Worm (Caenorhabditis elegans) whole organism, dauer: ENCODE measurements around the gene pmk-2.

Experiments
- unc-62 ChIP-seq: sonication (generic microtip); optimal IDR thresholded peaks from 2 replicates; lab custom pipeline; 2017; ENCODE audit warnings: missing biosample characterization, missing genetic modification reagents, missing genetic modification characterization

Gene pmk-2

DNA sequence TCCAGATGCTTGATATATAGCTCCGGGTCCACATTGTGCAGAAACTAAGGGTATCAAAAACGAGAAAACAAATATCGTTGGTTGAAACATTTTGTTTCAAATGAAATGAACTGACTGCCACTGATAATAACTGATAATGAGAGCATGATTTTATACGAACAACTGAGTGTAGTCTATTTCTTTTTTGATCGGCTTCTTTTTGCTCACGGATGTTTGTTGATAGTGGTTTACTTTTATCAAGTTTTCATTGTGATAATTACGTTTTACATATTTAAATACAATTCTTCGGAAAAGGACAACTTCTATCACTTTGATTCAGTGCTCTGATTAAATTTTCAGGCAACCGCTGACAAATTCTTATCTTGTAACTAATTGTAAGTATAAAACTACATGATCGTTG is 20.4 kb downstream of the pmk-2 start, which contains the start of gene clec-51:
Gene clec-51, minus strand, starts transcription at position 114 of the 400 bp plus-strand sequence.
- no peak for TF ChIP-seq unc-62 (GFP tag; lab: Kevin White, UChicago)

ce11 chrIV:8164515-8164914 is 21.2 kb downstream of the pmk-2 start:
- no peak for TF ChIP-seq unc-62 (GFP tag; lab: Kevin White, UChicago)

ce11 chrIV:8165950-8166349 is 22.6 kb downstream of the pmk-2 start, which contains the start of gene B0218.7:
Gene B0218.7 (minus strand): TSS chrIV:8166050.
- TF ChIP-seq unc-62 (GFP tag; lab: Kevin White, UChicago), result no peak

ce11 chrIV:8168660-8169059 is 25.4 kb downstream of the pmk-2 start, which contains the start of gene clec-52:
Gene clec-52 (minus strand): TSS chrIV:8168760.
- no peak for TF ChIP-seq unc-62 (GFP tag; lab: Kevin White, UChicago)

- no peak for TF ChIP-seq unc-62 (GFP tag; lab: Kevin White, UChicago)
Measured at ce11 chrIV:8169674-8170073, 26.4 kb downstream of the pmk-2 start, which contains the start of gene C07G1.15. Gene C07G1.15 (plus strand): TSS chrIV:8169974.

DNA sequence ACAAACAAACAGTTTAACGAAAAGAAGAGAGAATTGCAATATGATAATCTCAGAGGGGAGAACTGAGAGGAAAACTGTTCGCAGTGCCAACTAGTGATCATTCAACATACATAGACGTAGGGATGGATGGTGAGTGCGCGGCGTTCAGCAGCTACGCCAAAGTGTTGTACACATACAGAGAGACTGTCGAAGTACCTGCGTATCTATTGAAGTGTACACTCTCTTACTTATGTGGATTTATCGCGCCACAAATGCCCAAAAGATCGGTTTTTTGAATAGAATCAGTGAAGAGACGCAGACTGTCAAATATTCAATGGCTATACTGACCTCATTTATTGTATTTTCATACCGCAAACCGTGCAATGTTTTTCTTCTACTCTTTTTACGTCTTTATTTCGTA is 27.0 kb downstream of the pmk-2 start:
- TF ChIP-seq unc-62 (GFP tag; lab: Kevin White, UChicago), result no peak

DNA sequence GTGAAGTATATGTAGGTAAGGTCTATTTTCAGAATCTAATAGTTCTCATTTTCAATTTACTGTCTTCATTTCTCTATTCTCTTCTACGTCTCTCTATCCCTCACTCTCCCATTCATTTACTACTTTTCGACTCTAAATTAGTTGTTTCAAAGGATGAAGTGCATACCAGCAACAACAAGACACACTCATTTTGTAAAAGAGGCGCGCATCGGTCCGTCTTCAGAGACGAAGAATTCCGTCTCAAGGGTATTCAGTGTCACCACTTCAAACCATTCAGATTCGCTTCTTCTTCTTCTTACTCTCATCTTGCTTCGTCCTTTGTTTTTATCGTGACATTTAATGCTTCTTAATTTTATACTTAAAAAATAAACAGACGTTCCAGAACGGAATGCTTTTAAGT is 28.1 kb downstream of the pmk-2 start:
- no peak for TF ChIP-seq unc-62 (GFP tag; lab: Kevin White, UChicago)

DNA sequence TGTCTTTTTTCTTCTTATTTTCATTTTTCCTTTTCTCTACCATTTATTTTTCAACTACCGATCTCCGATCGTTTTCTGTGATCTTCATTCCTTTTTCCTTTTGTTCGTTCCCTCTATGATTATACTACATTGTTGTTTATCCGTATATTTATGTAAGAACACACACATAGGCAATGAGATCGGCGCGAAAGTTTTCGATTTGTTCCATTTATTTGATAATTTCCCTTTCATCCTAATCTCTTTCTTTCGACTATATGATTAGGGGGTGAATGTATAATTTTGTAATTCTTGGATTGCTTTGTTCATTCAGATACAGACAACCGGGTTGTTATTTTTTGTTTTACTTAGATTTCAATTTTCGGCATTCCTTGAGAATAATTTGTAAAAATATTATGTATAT is 30.3 kb downstream of the pmk-2 start:
- TF ChIP-seq unc-62 (GFP tag; lab: Kevin White, UChicago), result no peak

- no peak for TF ChIP-seq unc-62 (GFP tag; lab: Kevin White, UChicago)
Measured at ce11 chrIV:8174792-8175191, 31.5 kb downstream of the pmk-2 start.

DNA sequence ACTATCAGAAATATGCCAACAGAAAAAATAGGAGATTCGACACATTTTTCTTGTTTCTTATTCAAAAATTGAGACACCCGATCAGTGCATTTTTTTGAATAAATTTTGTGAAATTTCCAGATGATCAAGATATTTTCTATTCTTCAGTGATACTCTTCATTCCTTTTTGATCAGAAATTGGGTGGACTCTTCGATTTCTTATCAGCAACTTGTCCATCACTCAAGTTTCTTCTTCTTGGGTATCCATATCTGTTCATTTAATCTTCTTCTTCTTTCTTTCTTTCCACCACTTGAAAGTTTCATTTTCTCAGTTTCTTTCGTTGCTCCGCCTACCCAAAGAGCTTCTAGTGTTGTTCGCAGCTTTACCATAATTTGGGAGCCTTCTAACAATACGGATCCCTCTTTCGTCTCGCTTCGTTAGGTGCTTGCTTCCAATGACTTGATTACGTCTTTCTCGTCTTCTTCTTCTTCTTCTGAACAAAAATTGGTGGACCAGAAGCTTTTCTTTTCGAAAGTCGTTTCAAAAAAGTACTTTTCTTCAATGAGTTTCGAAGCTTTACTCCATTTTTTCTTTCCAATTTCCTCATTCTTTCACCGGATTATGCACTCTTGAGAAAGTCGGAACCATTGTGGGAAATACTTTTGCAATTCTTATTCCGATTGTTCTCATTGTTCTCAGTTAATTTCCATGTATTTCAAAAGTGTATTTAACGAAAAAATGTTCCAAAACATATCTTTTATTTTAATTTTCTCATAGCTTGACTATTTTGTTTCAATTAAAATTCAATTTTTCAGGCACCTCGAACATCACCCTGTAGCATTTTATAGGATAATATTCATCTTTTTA is 32.6 kb downstream of the pmk-2 start, which contains the start of gene pct-1:
Gene pct-1, plus strand, starts transcription at position 797 of the 847 bp plus-strand sequence.
- TF ChIP-seq unc-62 (GFP tag; lab: Kevin White, UChicago), result no peak

ce11 chrIV:8181404-8181803 is 38.1 kb downstream of the pmk-2 start:
- TF ChIP-seq unc-62 (GFP tag; lab: Kevin White, UChicago), result no peak

ce11 chrIV:8182566-8182965 is 39.3 kb downstream of the pmk-2 start:
- no peak for TF ChIP-seq unc-62 (GFP tag; lab: Kevin White, UChicago)

ce11 chrIV:8183313-8183712 is 40.0 kb downstream of the pmk-2 start:
- no peak for TF ChIP-seq unc-62 (GFP tag; lab: Kevin White, UChicago)

DNA sequence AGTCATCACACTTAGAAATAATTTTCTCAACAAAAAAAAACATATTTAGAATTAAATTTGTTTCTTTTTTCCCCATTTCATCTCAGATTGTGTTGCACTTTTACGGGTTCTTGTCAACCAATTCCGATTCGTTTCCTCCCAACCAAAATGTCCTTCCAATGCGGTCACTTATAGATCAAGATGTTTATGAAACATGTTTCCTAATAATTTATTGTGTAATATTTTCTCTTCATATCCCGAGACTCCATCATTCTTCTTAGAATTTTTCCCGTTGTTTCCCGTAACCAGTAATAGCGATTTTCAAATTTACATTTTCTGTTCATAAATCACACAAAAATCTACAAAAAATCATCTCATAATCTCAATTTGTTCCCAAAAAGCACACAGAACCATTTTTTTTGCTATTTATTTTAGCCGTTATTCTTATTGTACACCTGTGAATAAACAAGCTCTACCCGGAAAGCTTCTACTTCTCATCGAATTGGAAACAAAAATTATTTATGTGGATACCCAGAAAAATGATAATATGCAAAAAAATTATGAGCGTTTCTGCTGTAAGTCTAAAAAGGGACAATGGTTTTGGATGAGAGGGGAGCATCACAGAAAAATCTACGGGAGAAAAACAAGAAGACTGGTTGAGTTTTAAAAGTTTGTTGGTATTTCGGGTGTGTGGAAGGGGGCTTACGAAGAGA is 45.3 kb downstream of the pmk-2 start:
- TF ChIP-seq unc-62 (GFP tag; lab: Kevin White, UChicago), result no peak

- no peak for TF ChIP-seq unc-62 (GFP tag; lab: Kevin White, UChicago)
Measured at ce11 chrIV:8189667-8190066, 46.4 kb downstream of the pmk-2 start.

- no peak for TF ChIP-seq unc-62 (GFP tag; lab: Kevin White, UChicago)
Measured at ce11 chrIV:8192878-8193277, 49.6 kb downstream of the pmk-2 start.
